Worm (Caenorhabditis elegans) whole organism, young adult: ENCODE data around the gene csn-4.

Source experiments
- B0019.2 ChIP-seq: fragments of 200-800 bp; sonication (Bioruptor generic); conservative IDR thresholded peaks from 2 replicates; pipeline ENCODE4 v1.3.6; 2022; ENCODE audit warnings: missing genetic modification reagents, missing genetic modification characterization, missing compliant biosample characterization
- B0035.1 ChIP-seq: sonication (generic microtip); optimal IDR thresholded peaks from 2 replicates; lab custom pipeline; 2016; ENCODE audit warnings: missing genetic modification characterization, mild to moderate bottlenecking, missing compliant biosample characterization, missing genotype, missing genetic modification reagents
- D2030.7 ChIP-seq: fragments of 200-800 bp; sonication (Bioruptor generic); IDR thresholded peaks from 2 replicates; pipeline ENCODE4 v1.3.6; 2022; ENCODE audit warnings: missing genetic modification reagents, missing genetic modification characterization, missing compliant biosample characterization
- F10E7.11 ChIP-seq: sonication (generic microtip); optimal IDR thresholded peaks from 2 replicates; lab custom pipeline; 2017; ENCODE audit warnings: mild to moderate bottlenecking, missing genetic modification characterization, moderate library complexity, missing compliant biosample characterization
- F33H1.4 ChIP-seq: fragments of 200-800 bp; sonication (Bioruptor generic); IDR thresholded peaks from 2 replicates; pipeline ENCODE4 v1.3.6; 2022; ENCODE audit warnings: missing genetic modification reagents, missing genetic modification characterization, missing compliant biosample characterization
- F57A8.1 ChIP-seq: fragments of 200-800 bp; sonication (Bioruptor generic); optimal IDR thresholded peaks from 2 replicates; lab custom pipeline; 2018; ENCODE audit warnings: mild to moderate bottlenecking, missing genetic modification characterization, moderate library complexity, missing compliant biosample characterization
- F57C9.4 ChIP-seq: sonication (generic microtip); optimal IDR thresholded peaks from 2 replicates; lab custom pipeline; 2017; ENCODE audit warnings: mild to moderate bottlenecking, missing genetic modification characterization, missing compliant biosample characterization
- T26A5.8 ChIP-seq: sonication (generic microtip); optimal IDR thresholded peaks from 2 replicates; lab custom pipeline; 2016; ENCODE audit warnings: missing genetic modification characterization, missing compliant biosample characterization
- Y56A3A.18 ChIP-seq: fragments of 200-800 bp; sonication (Bioruptor generic); IDR thresholded peaks from 2 replicates; pipeline ENCODE4 v1.3.6; 2022; ENCODE audit warnings: missing genetic modification reagents, missing genetic modification characterization, missing compliant biosample characterization
- Y67H2A.10 ChIP-seq: fragments of 200-800 bp; sonication (Bioruptor generic); conservative IDR thresholded peaks from 2 replicates; pipeline ENCODE4 v1.3.6; 2022; ENCODE audit warnings: missing genetic modification reagents, missing genetic modification characterization, missing compliant biosample characterization
- ZK185.1 ChIP-seq: sonication (generic microtip); optimal IDR thresholded peaks from 2 replicates; lab custom pipeline; 2016; ENCODE audit warnings: mild to moderate bottlenecking, missing genetic modification characterization, missing compliant biosample characterization; ENCODE audit not compliant: poor library complexity, severe bottlenecking
- aptf-2 ChIP-seq: fragments of 200-800 bp; sonication (Bioruptor generic); conservative IDR thresholded peaks from 2 replicates; pipeline ENCODE4 v1.3.6; 2022; ENCODE audit warnings: missing genetic modification reagents, missing genetic modification characterization, missing compliant biosample characterization
- aptf-3 ChIP-seq: fragments of 200-800 bp; sonication (Bioruptor generic); IDR thresholded peaks from 2 replicates; pipeline ENCODE4 v1.3.6; 2022; ENCODE audit warnings: missing genetic modification characterization, missing compliant biosample characterization
- bed-1 ChIP-seq: fragments of 200-800 bp; sonication (Bioruptor generic); IDR thresholded peaks from 2 replicates; pipeline ENCODE4 v1.3.6; 2022; ENCODE audit warnings: missing genetic modification reagents, missing genetic modification characterization, missing compliant biosample characterization
- bed-2 ChIP-seq: fragments of 200-800 bp; sonication (Bioruptor generic); IDR thresholded peaks from 2 replicates; pipeline ENCODE4 v1.3.6; 2022; ENCODE audit warnings: missing genetic modification reagents, missing genetic modification characterization, missing compliant biosample characterization
- cebp-1 ChIP-seq, 2 experiments: fragments of 200-800 bp in 1 of 2; sonication (Bioruptor generic) in 1 of 2; sonication (generic microtip) in 1 of 2; IDR thresholded peaks in 1 of 2; optimal IDR thresholded peaks in 1 of 2; 2 replicates each; pipeline versions ENCODE4 v1.3.6 to Lab custom; 2017 to 2022; ENCODE audit warnings: missing compliant biosample characterization in 2 of 2, missing genetic modification characterization in 2 of 2, mild to moderate bottlenecking in 1 of 2, missing genetic modification reagents in 1 of 2, moderate library complexity in 1 of 2
- ceh-100 ChIP-seq: fragments of 200-800 bp; sonication (Bioruptor generic); IDR thresholded peaks from 2 replicates; pipeline ENCODE4 v1.3.6; 2022; ENCODE audit warnings: missing genetic modification reagents, missing genetic modification characterization, missing compliant biosample characterization
- ceh-91 ChIP-seq: fragments of 200-800 bp; sonication (Bioruptor generic); IDR thresholded peaks from 2 replicates; pipeline ENCODE4 v1.3.6; 2022; ENCODE audit warnings: missing genetic modification reagents, missing genetic modification characterization, missing compliant biosample characterization
- chd-7 ChIP-seq: sonication (generic microtip); optimal IDR thresholded peaks from 2 replicates; lab custom pipeline; 2016; ENCODE audit warnings: mild to moderate bottlenecking, missing genetic modification characterization, moderate library complexity, missing compliant biosample characterization
- dox-1 ChIP-seq: fragments of 200-800 bp; sonication (Bioruptor generic); IDR thresholded peaks from 2 replicates; pipeline ENCODE4 v1.3.6; 2022; ENCODE audit warnings: missing genetic modification reagents, missing genetic modification characterization, missing compliant biosample characterization
- dpl-1 ChIP-seq: fragments of 150-350 bp; optimal IDR thresholded peaks from 2 replicates; lab custom pipeline; 2014; ENCODE audit warnings: missing biosample characterization, missing genetic modification reagents, missing genetic modification characterization
- ekl-4 ChIP-seq: fragments of 200-800 bp; sonication (Bioruptor generic); IDR thresholded peaks from 2 replicates; pipeline ENCODE4 v1.3.6; 2022; ENCODE audit warnings: missing genetic modification reagents, missing genetic modification characterization, missing compliant biosample characterization
- fkh-3 ChIP-seq: sonication (generic microtip); optimal IDR thresholded peaks from 2 replicates; lab custom pipeline; 2016; ENCODE audit warnings: mild to moderate bottlenecking, missing genetic modification characterization, missing compliant biosample characterization
- him-1 ChIP-seq: sonication (generic microtip); optimal IDR thresholded peaks from 2 replicates; lab custom pipeline; 2016; ENCODE audit warnings: missing genotype, missing genetic modification reagents, missing genetic modification characterization, missing compliant biosample characterization
- hrde-1 ChIP-seq: sonication (generic microtip); optimal IDR thresholded peaks from 2 replicates; lab custom pipeline; 2016; ENCODE audit warnings: missing genetic modification characterization, mild to moderate bottlenecking, missing compliant biosample characterization, moderate library complexity, missing genotype, missing genetic modification reagents, borderline replicate concordance
- hsf-1 ChIP-seq: fragments of 200-800 bp; sonication (Bioruptor generic); IDR thresholded peaks from 2 replicates; pipeline ENCODE4 v1.3.6; 2022; ENCODE audit warnings: missing genetic modification reagents, missing genetic modification characterization, missing compliant biosample characterization
- let-607 ChIP-seq, 2 experiments: fragments of 200-800 bp in 1 of 2; sonication (Bioruptor generic) in 1 of 2; sonication (generic microtip) in 1 of 2; optimal IDR thresholded peaks; 2 replicates each; lab custom pipeline; 2016 to 2018; ENCODE audit warnings: mild to moderate bottlenecking in 2 of 2, missing compliant biosample characterization in 2 of 2, missing genetic modification characterization in 2 of 2, moderate library complexity in 2 of 2, missing genotype in 1 of 2
- lin-26 ChIP-seq: fragments of 200-800 bp; sonication (Bioruptor generic); IDR thresholded peaks from 2 replicates; pipeline ENCODE4 v1.3.6; 2022; ENCODE audit warnings: missing genetic modification reagents, missing genetic modification characterization, missing compliant biosample characterization
- lin-40 ChIP-seq: sonication (generic microtip); optimal IDR thresholded peaks from 2 replicates; lab custom pipeline; 2016; ENCODE audit warnings: missing genetic modification characterization, mild to moderate bottlenecking, missing compliant biosample characterization, missing genotype, missing genetic modification reagents
- lir-1 ChIP-seq: fragments of 200-800 bp; sonication (Bioruptor generic); conservative IDR thresholded peaks from 2 replicates; pipeline ENCODE4 v1.3.6; 2022; ENCODE audit warnings: missing genetic modification reagents, missing genetic modification characterization, missing compliant biosample characterization
- lsy-27 ChIP-seq: sonication (generic microtip); optimal IDR thresholded peaks from 2 replicates; lab custom pipeline; 2017; ENCODE audit warnings: missing genetic modification characterization, mild to moderate bottlenecking, missing compliant biosample characterization, antibody characterized with exemption, missing genotype, borderline replicate concordance; ENCODE audit not compliant: insufficient read depth
- mcd-1 ChIP-seq: fragments of 200-800 bp; sonication (Bioruptor generic); IDR thresholded peaks from 2 replicates; pipeline ENCODE4 v1.3.6; 2022; ENCODE audit warnings: missing genetic modification reagents, missing genetic modification characterization, missing compliant biosample characterization
- mxl-1 ChIP-seq: sonication (generic microtip); optimal IDR thresholded peaks from 2 replicates; lab custom pipeline; 2016; ENCODE audit warnings: missing genetic modification characterization, missing compliant biosample characterization
- nfya-1 ChIP-seq: sonication (generic microtip); optimal IDR thresholded peaks from 2 replicates; lab custom pipeline; 2017; ENCODE audit warnings: antibody characterized with exemption, missing compliant biosample characterization, missing genetic modification characterization, borderline replicate concordance; ENCODE audit not compliant: insufficient read depth
- nhr-80 ChIP-seq: sonication (generic microtip); optimal IDR thresholded peaks from 2 replicates; lab custom pipeline; 2016; ENCODE audit warnings: missing genetic modification characterization, missing compliant biosample characterization
- pbrm-1 ChIP-seq: fragments of 200-800 bp; sonication (Bioruptor generic); IDR thresholded peaks from 2 replicates; pipeline ENCODE4 v1.3.6; 2022; ENCODE audit warnings: missing genetic modification reagents, missing genetic modification characterization, missing compliant biosample characterization
- repo-1 ChIP-seq: sonication (generic microtip); optimal IDR thresholded peaks from 2 replicates; lab custom pipeline; 2017; ENCODE audit warnings: mild to moderate bottlenecking, missing genetic modification characterization, missing compliant biosample characterization
- somi-1 ChIP-seq: fragments of 200-800 bp; sonication (Bioruptor generic); optimal IDR thresholded peaks from 2 replicates; lab custom pipeline; 2018; ENCODE audit warnings: mild to moderate bottlenecking, missing genetic modification characterization, missing compliant biosample characterization
- tbp1 ChIP-seq: fragments of 200-800 bp; sonication (Bioruptor generic); optimal IDR thresholded peaks from 2 replicates; lab custom pipeline; 2018; ENCODE audit warnings: mild to moderate bottlenecking, missing genetic modification characterization, missing compliant biosample characterization
- unc-130 ChIP-seq: sonication (generic microtip); optimal IDR thresholded peaks from 2 replicates; lab custom pipeline; 2016; ENCODE audit warnings: missing genetic modification reagents, missing genetic modification characterization, missing compliant biosample characterization
- unc-62 ChIP-seq: fragments of 150-350 bp; optimal IDR thresholded peaks from 2 replicates; lab custom pipeline; 2014; ENCODE audit warnings: missing biosample characterization, missing genetic modification reagents, missing genetic modification characterization
- xnd-1 ChIP-seq: sonication (generic microtip); optimal IDR thresholded peaks from 2 replicates; lab custom pipeline; 2016; ENCODE audit warnings: missing genotype, missing genetic modification reagents, missing genetic modification characterization, missing compliant biosample characterization
- ztf-22 ChIP-seq: fragments of 200-800 bp; sonication (Bioruptor generic); optimal IDR thresholded peaks from 2 replicates; lab custom pipeline; 2018; ENCODE audit warnings: mild to moderate bottlenecking, missing genetic modification characterization, moderate library complexity, missing compliant biosample characterization
- ztf-28 ChIP-seq: fragments of 200-800 bp; sonication (Bioruptor generic); IDR thresholded peaks from 2 replicates; pipeline ENCODE4 v1.3.6; 2022; ENCODE audit warnings: missing genetic modification reagents, missing genetic modification characterization, missing compliant biosample characterization
- ztf-3 ChIP-seq: fragments of 200-800 bp; sonication (Bioruptor generic); optimal IDR thresholded peaks from 2 replicates; lab custom pipeline; 2018; ENCODE audit warnings: mild to moderate bottlenecking, missing genetic modification characterization, missing compliant biosample characterization

The csn-4 gene

ce11 chrIV:1075484-1075883 lies 11.3 kb downstream of the csn-4 start:
- no peak for TF ChIP-seq hsf-1 (GFP tag; lab: Robert Waterston, UW)
- TF ChIP-seq B0035.1: no peak
- TF ChIP-seq ceh-100 (GFP tag; lab: Robert Waterston, UW): no peak
- TF ChIP-seq ZK185.1 (tag; lab: Kevin White, UChicago): no peak
- no peak for TF ChIP-seq unc-130
- no peak for TF ChIP-seq aptf-2 (GFP tag; lab: Robert Waterston, UW)
- peak; percentile 33 for TF ChIP-seq nhr-80 (tag; lab: Kevin White, UChicago)
- TF ChIP-seq dpl-1: no peak

ce11 chrIV:1074069-1074468 lies 12.7 kb downstream of the csn-4 start:
- TF ChIP-seq chd-7 (no peak), ztf-28 (GFP tag; lab: Robert Waterston, UW) (no peak), ekl-4 (GFP tag; lab: Robert Waterston, UW) (no peak), mxl-1 (tag; lab: Kevin White, UChicago) (no peak), hrde-1 (tag; lab: Kevin White, UChicago) (no peak), somi-1 (GFP tag; lab: Kevin White, UChicago) (no peak), T26A5.8 (tag; lab: Kevin White, UChicago) (no peak), bed-1 (no peak), mcd-1 (GFP tag; lab: Robert Waterston, UW) (no peak), tbp1 (GFP tag; lab: Kevin White, UChicago) (no peak), lin-26 (GFP tag; lab: Robert Waterston, UW) (no peak), F10E7.11 (tag; lab: Kevin White, UChicago) (no peak), Y67H2A.10 (no peak), B0019.2 (no peak), bed-2 (GFP tag; lab: Robert Waterston, UW) (no peak), unc-62 (GFP tag; lab: Kevin White, UChicago) (no peak), D2030.7 (GFP tag; lab: Robert Waterston, UW) (no peak)

ce11 chrIV:1070383-1070782 lies 16.4 kb downstream of the csn-4 start:
- peak; percentile 80; the same call in 1 of the 2 replicates for TF ChIP-seq pbrm-1
- TF ChIP-seq F10E7.11 (tag; lab: Kevin White, UChicago): no peak
- TF ChIP-seq dox-1 (GFP tag; lab: Robert Waterston, UW): peak; percentile 58
- no peak for TF ChIP-seq mxl-1 (tag; lab: Kevin White, UChicago)
- TF ChIP-seq fkh-3 (tag; lab: Kevin White, UChicago): no peak
- no peak for TF ChIP-seq F57C9.4
- peak; percentile 88 for TF ChIP-seq nhr-80 (tag; lab: Kevin White, UChicago)
- no peak for TF ChIP-seq lin-40 (tag; lab: Kevin White, UChicago)
- TF ChIP-seq aptf-3 (GFP tag; lab: Robert Waterston, UW): no peak
- no peak for TF ChIP-seq nfya-1 (tag; lab: Kevin White, UChicago)
- TF ChIP-seq let-607 (tag; optimal IDR thresholded peaks at IDR 0.05; lab: Kevin White, UChicago): no peak
- no peak for TF ChIP-seq repo-1
- no peak for TF ChIP-seq Y56A3A.18 (GFP tag; lab: Robert Waterston, UW)
- no peak for TF ChIP-seq bed-1
- no peak for TF ChIP-seq ceh-100 (GFP tag; lab: Robert Waterston, UW)
- TF ChIP-seq F33H1.4 (GFP tag; lab: Robert Waterston, UW): no peak
- TF ChIP-seq F57A8.1 (GFP tag; lab: Kevin White, UChicago): no peak
- no peak for TF ChIP-seq bed-2 (GFP tag; lab: Robert Waterston, UW)
- no peak for TF ChIP-seq unc-130
- TF ChIP-seq xnd-1 (tag; lab: Kevin White, UChicago): no peak
- no peak for TF ChIP-seq ztf-22 (GFP tag; lab: Kevin White, UChicago)
- TF ChIP-seq ceh-91 (GFP tag; lab: Robert Waterston, UW): no peak
- TF ChIP-seq ztf-3 (GFP tag; lab: Kevin White, UChicago): no peak
- TF ChIP-seq him-1 (tag; lab: Kevin White, UChicago): no peak
- no peak for TF ChIP-seq lir-1 (GFP tag; lab: Robert Waterston, UW)
- TF ChIP-seq cebp-1 (GFP tag; IDR thresholded peaks at IDR 0.05; lab: Robert Waterston, UW): no peak
- peak; percentile 72 for TF ChIP-seq cebp-1 (tag; optimal IDR thresholded peaks at IDR 0.05; lab: Kevin White, UChicago)
- no peak for TF ChIP-seq lsy-27
